Worm (Caenorhabditis elegans): Measurements from ENCODE around the gene F42G2.2.

The F42G2.2 gene

DNA sequence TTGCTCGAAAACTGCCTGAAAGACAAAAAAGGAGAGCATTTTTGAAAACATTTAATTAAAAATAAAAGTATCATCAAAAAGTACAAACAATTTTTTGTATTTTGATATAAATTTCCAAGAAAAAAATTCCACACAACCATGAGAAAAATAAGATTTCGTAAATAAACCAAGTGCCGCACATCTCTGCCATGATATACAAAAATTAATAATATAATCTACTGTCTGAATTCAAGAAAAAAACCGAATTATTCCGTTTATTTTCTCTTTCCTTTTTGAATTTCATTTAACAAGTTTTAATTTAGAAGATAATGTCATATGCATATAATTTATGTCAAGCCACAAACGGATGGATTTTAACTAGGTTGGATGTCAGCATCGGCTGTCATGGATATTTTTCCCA lies at the start of gene F42G2.2:
Gene F42G2.2 (plus strand): TSS at position 301 of the 400 bp plus-strand sequence.
- TF ChIP-seq lsy-2 (tag; optimal IDR thresholded peaks at IDR 0.05) (no peak), M03D4.4 (tag; optimal IDR thresholded peaks at IDR 0.05) (no peak), mep-1 (tag; optimal IDR thresholded peaks at IDR 0.05) (no peak), pha-4 (tag; optimal IDR thresholded peaks at IDR 0.05) (no peak), mls-2 (tag; optimal IDR thresholded peaks at IDR 0.05) (no peak), blmp-1 (tag; optimal IDR thresholded peaks at IDR 0.05) (no peak), ztf-11 (tag; optimal IDR thresholded peaks at IDR 0.05) (no peak), sem-2 (GFP tag; optimal IDR thresholded peaks at IDR 0.05) (no peak), hlh-1 (tag; optimal IDR thresholded peaks at IDR 0.05) (no peak), ceh-43 (GFP tag; optimal IDR thresholded peaks at IDR 0.05) (no peak), ceh-39 (tag; optimal IDR thresholded peaks at IDR 0.05) (no peak), mab-5 (tag; optimal IDR thresholded peaks at IDR 0.05) (no peak), nhr-237 (tag; optimal IDR thresholded peaks at IDR 0.05) (no peak), nhr-76 (tag; optimal IDR thresholded peaks at IDR 0.05) (no peak), unc-39 (tag; optimal IDR thresholded peaks at IDR 0.05) (no peak), unc-120 (tag; optimal IDR thresholded peaks at IDR 0.05; ENCODE audit: poor library complexity, severe bottlenecking) (no peak), ceh-83 (GFP tag; optimal IDR thresholded peaks at IDR 0.05) (no peak), tbx-8 (GFP tag; optimal IDR thresholded peaks at IDR 0.05) (no peak), snpc-4 (tag; optimal IDR thresholded peaks at IDR 0.05) (no peak)

DNA sequence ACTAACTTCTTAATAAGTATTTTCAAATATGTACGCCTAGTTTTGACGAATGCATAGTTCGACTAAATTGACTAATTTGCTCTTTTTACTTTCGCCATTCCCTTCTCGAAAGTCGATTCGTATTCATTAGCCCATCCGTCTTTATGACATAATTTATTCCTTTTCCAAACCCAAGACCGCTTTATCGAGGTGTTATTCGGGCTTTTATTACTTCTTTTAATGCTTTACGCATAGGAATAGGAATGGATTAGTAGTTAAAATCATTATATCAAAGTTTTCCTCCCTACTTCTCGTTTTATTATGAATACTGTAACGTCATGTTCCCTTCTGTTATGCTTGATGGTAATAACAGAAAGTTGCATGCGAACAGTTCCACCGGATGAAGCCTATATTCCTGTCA lies 47.0 kb upstream of the F42G2.2 start, which contains the start of gene F16G10.2:
Gene F16G10.2 (plus strand): TSS at position 301 of the 400 bp plus-strand sequence.
- no peak for TF ChIP-seq lin-32 (GFP tag; optimal IDR thresholded peaks at IDR 0.05)
- TF ChIP-seq ztf-11 (tag; optimal IDR thresholded peaks at IDR 0.05): no peak
- TF ChIP-seq unc-120 (tag; optimal IDR thresholded peaks at IDR 0.05; ENCODE audit: poor library complexity, severe bottlenecking): no peak
- no peak for TF ChIP-seq ceh-83 (GFP tag; optimal IDR thresholded peaks at IDR 0.05)
- no peak for TF ChIP-seq ceh-43 (GFP tag; optimal IDR thresholded peaks at IDR 0.05)
- TF ChIP-seq nhr-12 (tag; optimal IDR thresholded peaks at IDR 0.05): no peak
- no peak for TF ChIP-seq snpc-4 (tag; optimal IDR thresholded peaks at IDR 0.05)
- no peak for TF ChIP-seq nhr-28 (tag; optimal IDR thresholded peaks at IDR 0.05)
- TF ChIP-seq unc-39 (tag; optimal IDR thresholded peaks at IDR 0.05): no peak
- TF ChIP-seq ces-1 (GFP tag; optimal IDR thresholded peaks at IDR 0.05): no peak

DNA sequence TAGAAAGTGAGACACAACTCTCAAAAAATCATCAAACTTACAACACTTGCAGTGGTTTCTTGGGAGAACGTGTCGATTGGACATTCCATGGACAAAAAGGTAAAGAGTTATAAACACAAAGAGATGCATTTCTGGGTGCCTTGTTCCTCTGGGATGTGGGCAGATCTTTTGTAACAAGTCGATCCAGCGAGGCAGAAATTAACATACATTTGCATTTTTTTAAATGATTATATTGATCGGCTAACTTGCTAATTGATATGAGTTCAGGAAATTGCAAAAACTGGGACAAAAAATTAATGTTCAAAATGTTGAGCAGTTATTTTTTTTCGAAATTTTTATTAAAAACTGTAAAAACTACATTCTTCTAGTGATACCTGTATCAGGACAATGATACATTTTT lies 44.3 kb upstream of the F42G2.2 start, which contains the start of gene F16G10.6:
Gene F16G10.6 (minus strand): TSS at position 101 of the 400 bp plus-strand sequence.
- TF ChIP-seq mls-2 (tag; optimal IDR thresholded peaks at IDR 0.05): no peak
- TF ChIP-seq nhr-237 (tag; optimal IDR thresholded peaks at IDR 0.05): no peak
- no peak for TF ChIP-seq elt-3 (tag; optimal IDR thresholded peaks at IDR 0.05)
- no peak for TF ChIP-seq ceh-43 (GFP tag; optimal IDR thresholded peaks at IDR 0.05)
- no peak for TF ChIP-seq ces-1 (GFP tag; optimal IDR thresholded peaks at IDR 0.05)
- TF ChIP-seq mep-1 (tag; optimal IDR thresholded peaks at IDR 0.05): no peak
- TF ChIP-seq unc-120 (tag; optimal IDR thresholded peaks at IDR 0.05; ENCODE audit: poor library complexity, severe bottlenecking): no peak
- TF ChIP-seq elt-1 (tag; optimal IDR thresholded peaks at IDR 0.05; ENCODE audit: borderline replicate concordance, insufficient read depth): no peak
- TF ChIP-seq flh-1 (GFP tag; optimal IDR thresholded peaks at IDR 0.05): no peak
- TF ChIP-seq ztf-11 (tag; optimal IDR thresholded peaks at IDR 0.05): no peak
- TF ChIP-seq tbx-8 (GFP tag; optimal IDR thresholded peaks at IDR 0.05): no peak
- TF ChIP-seq blmp-1 (tag; optimal IDR thresholded peaks at IDR 0.05): no peak
- no peak for TF ChIP-seq snpc-4 (tag; optimal IDR thresholded peaks at IDR 0.05)

DNA sequence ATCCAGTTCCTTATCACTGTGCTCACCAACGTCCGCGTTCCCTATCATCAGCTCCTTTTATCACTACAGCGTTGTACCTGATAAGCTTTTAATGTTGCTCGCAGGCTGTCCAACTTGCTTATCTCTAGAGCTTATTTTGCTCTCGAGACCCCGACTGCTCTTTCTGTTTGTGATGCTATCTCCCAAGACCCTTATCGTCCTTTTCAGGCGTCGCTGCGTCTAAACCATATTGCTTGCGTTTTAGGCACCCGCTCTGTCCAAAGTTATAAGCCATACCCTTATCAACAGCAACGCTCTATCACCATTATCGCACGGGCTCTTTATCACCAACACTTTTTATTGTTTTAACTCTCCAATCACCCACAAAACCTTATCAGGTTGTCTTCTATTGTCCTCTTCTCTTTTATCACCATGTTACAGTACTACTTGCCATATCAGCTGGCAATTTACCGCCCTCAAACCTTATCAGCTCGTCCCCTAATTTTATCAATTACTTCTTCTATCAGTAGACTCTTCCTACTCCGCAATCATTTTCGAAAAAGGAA lies 43.5 kb upstream of the F42G2.2 start:
- TF ChIP-seq blmp-1 (tag; optimal IDR thresholded peaks at IDR 0.05) (no peak), nhr-76 (tag; optimal IDR thresholded peaks at IDR 0.05) (no peak), lsy-2 (tag; optimal IDR thresholded peaks at IDR 0.05) (no peak), unc-39 (tag; optimal IDR thresholded peaks at IDR 0.05) (no peak), sptf-1 (tag; optimal IDR thresholded peaks at IDR 0.05) (no peak), mab-5 (tag; optimal IDR thresholded peaks at IDR 0.05) (no peak), M03D4.4 (tag; optimal IDR thresholded peaks at IDR 0.05) (no peak), elt-1 (tag; optimal IDR thresholded peaks at IDR 0.05; ENCODE audit: borderline replicate concordance, insufficient read depth) (no peak), unc-62 (GFP tag; optimal IDR thresholded peaks at IDR 0.05) (no peak), ces-1 (GFP tag; optimal IDR thresholded peaks at IDR 0.05) (no peak), ztf-11 (tag; optimal IDR thresholded peaks at IDR 0.05) (no peak), mep-1 (tag; optimal IDR thresholded peaks at IDR 0.05) (no peak), sem-2 (GFP tag; optimal IDR thresholded peaks at IDR 0.05) (no peak), ceh-83 (GFP tag; optimal IDR thresholded peaks at IDR 0.05) (no peak)

DNA sequence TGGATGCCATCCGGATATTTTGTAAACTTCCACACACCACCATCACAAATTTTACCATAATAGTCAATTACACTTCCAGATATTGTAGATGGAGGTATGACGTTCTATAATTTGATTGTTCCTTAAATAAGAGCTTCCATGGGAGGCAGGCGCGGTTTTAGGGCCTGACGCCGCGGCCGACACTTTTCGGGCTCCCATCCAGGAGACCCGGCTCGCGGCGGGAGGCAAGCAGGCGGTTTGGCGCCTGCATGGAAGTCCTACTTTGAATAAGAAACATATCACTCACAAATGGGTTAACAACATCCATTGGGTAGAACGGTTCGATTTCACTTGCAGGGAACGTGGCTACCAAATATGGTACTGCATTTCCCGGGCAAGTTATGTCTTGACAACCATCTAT lies 42.3 kb upstream of the F42G2.2 start:
- TF ChIP-seq M03D4.4 (tag; optimal IDR thresholded peaks at IDR 0.05) (no peak), mep-1 (tag; optimal IDR thresholded peaks at IDR 0.05) (no peak), ceh-39 (tag; optimal IDR thresholded peaks at IDR 0.05) (no peak), snpc-4 (tag; optimal IDR thresholded peaks at IDR 0.05) (no peak)

Measured in whole organism, mixed stage, embryonic.